Fruit fly (Drosophila melanogaster) whole organism, embryonic: ENCODE data around the gene CG15728.

Source experiments
- CG10147 ChIP-seq: fragments of 200-800 bp; sonication (Bioruptor generic); optimal IDR thresholded peaks from 2 replicates; lab custom pipeline; 2019; ENCODE audit warnings: missing biosample characterization, mild to moderate bottlenecking, missing genetic modification characterization, moderate library complexity
- CG10462 ChIP-seq: fragments of 200-800 bp; sonication (Bioruptor generic); optimal IDR thresholded peaks from 2 replicates; lab custom pipeline; 2016; ENCODE audit warnings: missing biosample characterization, missing genetic modification characterization
- CG12071 ChIP-seq: fragments of 200-800 bp; sonication (Bioruptor generic); optimal IDR thresholded peaks from 3 replicates; lab custom pipeline; 2018; ENCODE audit warnings: missing biosample characterization, mild to moderate bottlenecking, missing genetic modification characterization
- CG12155 ChIP-seq: fragments of 200-800 bp; sonication (Bioruptor generic); optimal IDR thresholded peaks from 3 replicates; lab custom pipeline; 2016; ENCODE audit warnings: missing biosample characterization, missing genetic modification characterization
- CG12659 ChIP-seq: fragments of 200-800 bp; sonication (Bioruptor generic); optimal IDR thresholded peaks from 3 replicates; lab custom pipeline; 2017; ENCODE audit warnings: mild to moderate bottlenecking, missing biosample characterization, missing genetic modification reagents, missing genetic modification characterization
- CG12769 ChIP-seq: fragments of 200-800 bp; sonication (Bioruptor generic); optimal IDR thresholded peaks from 2 replicates; lab custom pipeline; 2019; ENCODE audit warnings: missing biosample characterization, mild to moderate bottlenecking, missing genetic modification characterization, moderate library complexity
- CG14050 ChIP-seq: fragments of 200-800 bp; sonication (Bioruptor generic); IDR thresholded peaks from 3 replicates; pipeline ENCODE4 v1.3.6; 2022; ENCODE audit warnings: missing biosample characterization, missing genetic modification characterization
- CG14441 ChIP-seq: fragments of 200-800 bp; sonication (Bioruptor generic); IDR thresholded peaks from 2 replicates; pipeline ENCODE4 v1.3.6; 2022; ENCODE audit warnings: missing biosample characterization, missing genetic modification characterization
- CG14860 ChIP-seq: fragments of 200-800 bp; sonication (Bioruptor generic); IDR thresholded peaks from 3 replicates; pipeline ENCODE4 v1.3.6; 2022; ENCODE audit warnings: missing biosample characterization, missing genetic modification characterization; ENCODE audit not compliant: partially characterized antibody
- CG17912 ChIP-seq: fragments of 200-800 bp; sonication (Bioruptor generic); optimal IDR thresholded peaks from 2 replicates; lab custom pipeline; 2018; ENCODE audit warnings: missing biosample characterization, mild to moderate bottlenecking, missing genetic modification characterization
- CG2116 ChIP-seq: fragments of 200-800 bp; sonication (Bioruptor generic); optimal IDR thresholded peaks from 3 replicates; lab custom pipeline; 2018; ENCODE audit warnings: missing biosample characterization, mild to moderate bottlenecking, missing genetic modification characterization
- CG2129 ChIP-seq: fragments of 200-800 bp; sonication (Bioruptor generic); IDR thresholded peaks from 2 replicates; pipeline ENCODE4 v1.3.6; 2022; ENCODE audit warnings: missing biosample characterization, missing genetic modification characterization; ENCODE audit not compliant: partially characterized antibody
- CG34376 ChIP-seq: fragments of 200-800 bp; sonication (Bioruptor generic); optimal IDR thresholded peaks from 2 replicates; lab custom pipeline; 2018; ENCODE audit warnings: missing biosample characterization, mild to moderate bottlenecking, missing genetic modification characterization
- CG34422 ChIP-seq: fragments of 200-800 bp; sonication (Bioruptor generic); IDR thresholded peaks from 3 replicates; pipeline ENCODE4 v1.3.6; 2022; ENCODE audit warnings: missing biosample characterization, missing genetic modification characterization
- CG9932 ChIP-seq: fragments of 200-800 bp; sonication (Bioruptor generic); IDR thresholded peaks from 2 replicates; pipeline ENCODE4 v1.3.6; 2022; ENCODE audit warnings: missing biosample characterization, missing genetic modification characterization
- Dll ChIP-seq: fragments of 200-800 bp; sonication (Bioruptor generic); IDR thresholded peaks from 4 replicates; pipeline ENCODE4 v1.3.6; 2022; ENCODE audit warnings: missing biosample characterization, missing genetic modification characterization; ENCODE audit not compliant: partially characterized antibody
- Hmx ChIP-seq: fragments of 200-800 bp; sonication (Bioruptor generic); optimal IDR thresholded peaks from 2 replicates; lab custom pipeline; 2016; ENCODE audit warnings: missing biosample characterization, missing genetic modification characterization
- Med ChIP-seq: fragments of 200-800 bp; sonication (Bioruptor generic); peaks from one replicate; lab custom pipeline; 2016; ENCODE audit warnings: missing biosample characterization, missing genetic modification characterization, mild to moderate bottlenecking, inconsistent platforms, moderate library complexity
- NK7.1 ChIP-seq: fragments of 200-800 bp; sonication (Bioruptor generic); optimal IDR thresholded peaks from 3 replicates; lab custom pipeline; 2016; ENCODE audit warnings: missing biosample characterization, missing genetic modification characterization
- Opbp ChIP-seq: fragments of 200-800 bp; sonication (Bioruptor generic); IDR thresholded peaks from 3 replicates; pipeline ENCODE4 v1.3.6; 2022; ENCODE audit warnings: missing biosample characterization, missing genetic modification characterization; ENCODE audit not compliant: partially characterized antibody
- Sox102F ChIP-seq: fragments of 200-800 bp; sonication (Bioruptor generic); optimal IDR thresholded peaks from 2 replicates; lab custom pipeline; 2018; ENCODE audit warnings: missing biosample characterization, mild to moderate bottlenecking, missing genetic modification characterization, moderate library complexity
- Sry-δ ChIP-seq: fragments of 200-800 bp; sonication (Bioruptor generic); optimal IDR thresholded peaks from 2 replicates; lab custom pipeline; 2016; ENCODE audit warnings: missing biosample characterization, missing genetic modification characterization
- amos ChIP-seq: fragments of 200-800 bp; sonication (Bioruptor generic); IDR thresholded peaks from 2 replicates; pipeline ENCODE4 v1.3.6; 2022; ENCODE audit warnings: missing biosample characterization, missing genetic modification characterization; ENCODE audit not compliant: partially characterized antibody
- ato ChIP-seq: fragments of 200-800 bp; sonication (Bioruptor generic); IDR thresholded peaks from 2 replicates; pipeline ENCODE4 v1.3.6; 2022; ENCODE audit warnings: missing biosample characterization, missing genetic modification characterization; ENCODE audit not compliant: partially characterized antibody
- br ChIP-seq: fragments of >200 bp; optimal IDR thresholded peaks from 2 replicates; lab custom pipeline; 2017
- chn ChIP-seq: fragments of 200-800 bp; sonication (Bioruptor generic); optimal IDR thresholded peaks from 2 replicates; lab custom pipeline; 2016; ENCODE audit warnings: missing biosample characterization, missing genetic modification characterization
- croc ChIP-seq: fragments of 200-800 bp; sonication (Bioruptor generic); conservative IDR thresholded peaks from 3 replicates; pipeline ENCODE4 v1.3.6; 2022; ENCODE audit warnings: missing biosample characterization, missing genetic modification characterization
- dati ChIP-seq: fragments of 200-800 bp; sonication (Bioruptor generic); IDR thresholded peaks from 2 replicates; pipeline ENCODE4 v1.3.6; 2022; ENCODE audit warnings: missing biosample characterization, missing genetic modification characterization
- ewg ChIP-seq: fragments of 200-800 bp; sonication (Bioruptor generic); optimal IDR thresholded peaks from 3 replicates; lab custom pipeline; 2017; ENCODE audit warnings: mild to moderate bottlenecking, missing biosample characterization, missing genetic modification reagents, missing genetic modification characterization
- gcm2 ChIP-seq: fragments of 200-800 bp; sonication (Bioruptor generic); optimal IDR thresholded peaks from 2 replicates; lab custom pipeline; 2016; ENCODE audit warnings: missing biosample characterization, missing genetic modification characterization
- inv ChIP-seq: fragments of 200-800 bp; sonication (Bioruptor generic); IDR thresholded peaks from 2 replicates; pipeline ENCODE4 v1.3.6; 2022; ENCODE audit warnings: missing biosample characterization, missing genetic modification characterization; ENCODE audit not compliant: partially characterized antibody
- jumu ChIP-seq: fragments of 200-800 bp; sonication (Bioruptor generic); optimal IDR thresholded peaks from 3 replicates; lab custom pipeline; 2016; ENCODE audit warnings: missing biosample characterization, missing genetic modification characterization
- lola ChIP-seq, 3 experiments: fragments of >200 bp in 2 of 3; fragments of 200-800 bp in 1 of 3; sonication (Bioruptor generic) in 1 of 3; optimal IDR thresholded peaks; 2 replicates each; lab custom pipeline; 2017 to 2019; ENCODE audit warnings: missing biosample characterization in 3 of 3, missing genetic modification characterization in 3 of 3, mild to moderate bottlenecking in 1 of 3, moderate library complexity in 1 of 3
- mirr ChIP-seq: fragments of 200-800 bp; sonication (Bioruptor generic); optimal IDR thresholded peaks from 3 replicates; lab custom pipeline; 2018; ENCODE audit warnings: missing biosample characterization, mild to moderate bottlenecking, missing genetic modification characterization
- oc ChIP-seq: fragments of 200-800 bp; sonication (Bioruptor generic); optimal IDR thresholded peaks from 2 replicates; lab custom pipeline; 2018; ENCODE audit warnings: missing biosample characterization, mild to moderate bottlenecking, missing genetic modification characterization, moderate library complexity
- org-1 ChIP-seq: fragments of 200-800 bp; sonication (Bioruptor generic); optimal IDR thresholded peaks from 2 replicates; lab custom pipeline; 2017; ENCODE audit warnings: missing biosample characterization, missing genetic modification characterization
- pan ChIP-seq, 4 experiments: fragments of >200 bp in 3 of 4; fragments of 200-800 bp in 1 of 4; sonication (Bioruptor generic) in 1 of 4; optimal IDR thresholded peaks in 3 of 4; IDR thresholded peaks in 1 of 4; 2 replicates each; pipeline versions ENCODE4 v1.3.6 to Lab custom; 2017 to 2022; ENCODE audit warnings: missing biosample characterization in 2 of 4, missing genetic modification characterization in 2 of 4, mixed read lengths in 1 of 4
- pita ChIP-seq: fragments of 200-800 bp; sonication (Bioruptor generic); optimal IDR thresholded peaks from 2 replicates; lab custom pipeline; 2017; ENCODE audit warnings: missing biosample characterization, mild to moderate bottlenecking, missing genetic modification characterization
- repo ChIP-seq: fragments of 200-800 bp; sonication (Bioruptor generic); optimal IDR thresholded peaks from 2 replicates; lab custom pipeline; 2016; ENCODE audit warnings: missing biosample characterization, missing genetic modification characterization
- rib ChIP-seq: fragments of 200-800 bp; sonication (Bioruptor generic); IDR thresholded peaks from 2 replicates; pipeline ENCODE4 v1.3.6; 2022; ENCODE audit warnings: missing biosample characterization, missing genetic modification characterization
- sna ChIP-seq: fragments of 200-800 bp; sonication (Bioruptor generic); IDR thresholded peaks from 2 replicates; pipeline ENCODE4 v1.3.6; 2022; ENCODE audit warnings: missing biosample characterization, missing genetic modification characterization; ENCODE audit not compliant: partially characterized antibody
- sob ChIP-seq: fragments of 200-800 bp; sonication (Bioruptor generic); IDR thresholded peaks from 2 replicates; pipeline ENCODE4 v1.3.6; 2022; ENCODE audit warnings: missing biosample characterization, missing genetic modification characterization
- sqz ChIP-seq: fragments of 200-800 bp; sonication (Bioruptor generic); optimal IDR thresholded peaks from 3 replicates; lab custom pipeline; 2018; ENCODE audit warnings: missing biosample characterization, mild to moderate bottlenecking, missing genetic modification characterization
- stc ChIP-seq: fragments of 200-800 bp; sonication (Bioruptor generic); IDR thresholded peaks from 2 replicates; pipeline ENCODE4 v1.3.6; 2022; ENCODE audit warnings: missing biosample characterization, missing genetic modification characterization
- toy ChIP-seq: fragments of 200-800 bp; sonication (Bioruptor generic); IDR thresholded peaks from 2 replicates; pipeline ENCODE4 v1.3.6; 2022; ENCODE audit warnings: missing biosample characterization, missing genetic modification characterization
- tup ChIP-seq: fragments of 200-800 bp; sonication (Bioruptor generic); optimal IDR thresholded peaks from 2 replicates; lab custom pipeline; 2016; ENCODE audit warnings: missing biosample characterization, mild to moderate bottlenecking, missing genetic modification characterization, moderate library complexity
- twi ChIP-seq: fragments of 200-800 bp; optimal IDR thresholded peaks from 2 replicates; lab custom pipeline; 2019; ENCODE audit warnings: missing biosample characterization, mild to moderate bottlenecking, missing genetic modification characterization, moderate library complexity
- wor ChIP-seq: fragments of 200-800 bp; sonication (Bioruptor generic); IDR thresholded peaks from 2 replicates; pipeline ENCODE4 v1.3.6; 2022; ENCODE audit warnings: missing biosample characterization, missing genetic modification characterization

CG15728 gene

DNA sequence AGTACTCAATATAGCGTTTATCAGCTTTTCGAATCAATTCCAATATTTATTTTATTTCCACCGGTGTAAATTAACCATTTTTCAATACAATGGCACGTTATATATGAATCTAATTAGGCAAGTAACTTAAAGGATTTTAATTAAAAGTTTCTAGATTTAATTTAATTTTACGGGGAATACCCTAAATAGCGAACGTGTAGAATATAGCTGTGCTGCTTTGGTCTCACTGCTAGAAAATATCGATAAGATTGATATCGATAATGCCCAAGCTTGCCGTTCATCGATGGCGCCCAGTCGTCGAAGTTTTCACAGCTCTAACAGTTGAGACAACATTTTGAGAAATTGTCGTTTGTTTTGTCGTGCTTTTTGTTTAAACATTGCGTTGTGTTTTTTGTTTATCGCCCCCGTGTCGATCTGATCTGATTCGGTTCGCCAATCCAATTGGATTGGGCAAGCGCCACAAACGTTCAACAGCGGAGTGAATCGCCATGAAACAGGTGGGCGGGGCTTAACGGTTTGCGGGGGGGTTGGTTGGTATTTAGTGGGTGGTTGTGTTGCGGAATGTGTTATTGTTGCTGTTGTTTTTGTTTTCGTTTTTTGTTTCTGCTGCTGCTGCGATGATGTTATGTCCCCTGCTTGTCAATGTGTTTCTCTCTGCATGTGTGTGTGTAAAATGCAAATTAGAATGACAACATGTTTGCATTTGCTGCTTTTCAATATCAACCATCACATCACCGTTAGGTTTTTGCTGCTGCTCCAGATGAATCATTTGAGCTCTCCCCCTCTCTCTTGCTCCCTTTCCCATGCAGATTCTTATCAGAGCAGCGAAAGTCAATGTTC, 7.4 kb downstream of the CG15728 start, which contains the start of gene Tomosyn (continued):
- TF ChIP-seq Dll (GFP tag; lab: Robert Waterston, UW) = peak; percentile 75
- TF ChIP-seq sob (GFP tag; lab: Robert Waterston, UW) = peak; percentile 25; the same call in 1 of the 2 replicates
- peak; percentile 27 for TF ChIP-seq chn (GFP tag; lab: Kevin White, UChicago)
- no peak for TF ChIP-seq gcm2 (GFP tag; lab: Kevin White, UChicago)
- TF ChIP-seq CG34376 = no peak
- TF ChIP-seq Sry-δ (GFP tag; lab: Kevin White, UChicago) = peak; percentile 90
- no peak for TF ChIP-seq CG12155
- no peak for TF ChIP-seq br (lab: Kevin White, UChicago)
- TF ChIP-seq croc (GFP tag; lab: Robert Waterston, UW) = no peak; the same call in 2 of the 3 replicates
- TF ChIP-seq CG17912 = no peak
- TF ChIP-seq wor (GFP tag; lab: Robert Waterston, UW) = no peak
- no peak for TF ChIP-seq CG14441
- peak; percentile 12 for TF ChIP-seq CG10147 (GFP tag; lab: Kevin White, UChicago)
- no peak for TF ChIP-seq CG12071
- TF ChIP-seq sna (GFP tag; lab: Robert Waterston, UW) = 0 out of 2 replicates have a peak, but pooled peaks have one; percentile 52
- peak; percentile 14 for TF ChIP-seq CG12769
- no peak for TF ChIP-seq rib (GFP tag; lab: Robert Waterston, UW)
- no peak; the same call in 2 of the 3 replicates for TF ChIP-seq CG14050 (GFP tag; lab: Robert Waterston, UW)
- no peak for TF ChIP-seq CG34422 (GFP tag; lab: Robert Waterston, UW)
- TF ChIP-seq CG9932 = peak; percentile 40
- no peak for TF ChIP-seq toy (GFP tag; lab: Robert Waterston, UW)
- peak; percentile 33; the same call in 1 of the 2 replicates for TF ChIP-seq CG2129 (GFP tag; lab: Robert Waterston, UW)
- no peak for TF ChIP-seq mirr (GFP tag; lab: Kevin White, UChicago)
- TF ChIP-seq CG10462 (GFP tag; lab: Kevin White, UChicago) = no peak
- peak; percentile 16 for TF ChIP-seq jumu
- TF ChIP-seq Hmx (GFP tag; lab: Kevin White, UChicago) = no peak
- no peak for TF ChIP-seq NK7.1 (GFP tag; lab: Kevin White, UChicago)
- TF ChIP-seq CG2116 (GFP tag; lab: Kevin White, UChicago) = peak; percentile 66
- peak; percentile 82 for TF ChIP-seq amos (GFP tag; lab: Robert Waterston, UW)
- peak; percentile 69 for TF ChIP-seq inv (GFP tag; lab: Robert Waterston, UW)
- peak; percentile 71 for TF ChIP-seq CG14860
- no peak for TF ChIP-seq stc (GFP tag; lab: Robert Waterston, UW)
- TF ChIP-seq oc (tag; lab: Kevin White, UChicago) = no peak
- TF ChIP-seq Opbp (GFP tag; lab: Robert Waterston, UW) = peak; percentile 80
- no peak for TF ChIP-seq dati (GFP tag; lab: Robert Waterston, UW)
- peak; percentile 42 for TF ChIP-seq Sox102F (GFP tag; lab: Kevin White, UChicago)
- no peak for TF ChIP-seq pan (optimal IDR thresholded peaks at IDR 0.05; lab: Kevin White, UChicago)
- TF ChIP-seq pan (GFP tag; optimal IDR thresholded peaks at IDR 0.05 in 1 of 2, IDR thresholded peaks at IDR 0.05 in 1 of 2) = no peak
- peak; percentile 66 for TF ChIP-seq CG12659 (GFP tag; lab: Kevin White, UChicago)
- peak in 1 of 3 experiments; percentile 24 for TF ChIP-seq lola (GFP tag; optimal IDR thresholded peaks at IDR 0.05; lab: Kevin White, UChicago)
- no peak for TF ChIP-seq pita (GFP tag; lab: Kevin White, UChicago)
- TF ChIP-seq org-1 (GFP tag; lab: Kevin White, UChicago) = no peak
- peak; percentile 67 for TF ChIP-seq ato
- TF ChIP-seq Med (GFP tag; lab: Kevin White, UChicago) = peak; percentile 80
- no peak for TF ChIP-seq twi (tag; lab: Kevin White, UChicago)
- no peak for TF ChIP-seq sqz (GFP tag; lab: Kevin White, UChicago)
- TF ChIP-seq ewg (GFP tag; lab: Kevin White, UChicago) = no peak
- no peak for TF ChIP-seq tup (GFP tag; lab: Kevin White, UChicago)
- TF ChIP-seq repo = no peak
